Worm (Caenorhabditis elegans) whole organism, L3 larva: ENCODE results near the gene nhr-255.
A peak's percentile ranks its signal among the peaks of the same experiment; 100 is the strongest.

Experiments used
- R02D3.7 ChIP-seq: fragments of 150-350 bp; optimal IDR thresholded peaks from 2 replicates; lab custom pipeline; 2014; ENCODE audit warnings: missing biosample characterization, missing genetic modification characterization
- ZK546.5 ChIP-seq: sonication (generic microtip); optimal IDR thresholded peaks from 2 replicates; lab custom pipeline; 2017; ENCODE audit warnings: missing biosample characterization, missing genetic modification characterization
- aly-2 ChIP-seq: fragments of 150-350 bp; optimal IDR thresholded peaks from 2 replicates; lab custom pipeline; 2014; ENCODE audit warnings: missing biosample characterization, missing genetic modification characterization
- ama-1 ChIP-seq: fragments of 150-350 bp; optimal IDR thresholded peaks from 2 replicates; lab custom pipeline; 2018
- ceh-16 ChIP-seq: sonication (generic microtip); optimal IDR thresholded peaks from 2 replicates; lab custom pipeline; 2017; ENCODE audit warnings: missing biosample characterization, missing genetic modification characterization
- ceh-28 ChIP-seq: fragments of 150-350 bp; optimal IDR thresholded peaks from 2 replicates; lab custom pipeline; 2014; ENCODE audit warnings: missing biosample characterization, missing genetic modification reagents, missing genetic modification characterization
- ceh-82 ChIP-seq: fragments of 150-350 bp; optimal IDR thresholded peaks from 2 replicates; lab custom pipeline; 2014; ENCODE audit warnings: missing biosample characterization, missing genetic modification characterization
- ceh-9 ChIP-seq: sonication (generic microtip); optimal IDR thresholded peaks from 2 replicates; lab custom pipeline; 2018; ENCODE audit warnings: missing biosample characterization, missing genetic modification characterization
- daf-12 ChIP-seq: fragments of 150-350 bp; optimal IDR thresholded peaks from 2 replicates; lab custom pipeline; 2014; ENCODE audit warnings: missing biosample characterization, missing genetic modification reagents, missing genetic modification characterization
- egl-27 ChIP-seq: sonication (generic microtip); optimal IDR thresholded peaks from 4 replicates; lab custom pipeline; 2017; ENCODE audit warnings: missing biosample characterization, missing genetic modification reagents, missing genetic modification characterization
- egl-5 ChIP-seq: fragments of 150-350 bp; optimal IDR thresholded peaks from 2 replicates; lab custom pipeline; 2017; ENCODE audit warnings: missing biosample characterization, missing genetic modification reagents, missing genetic modification characterization, inconsistent platforms
- elt-1 ChIP-seq: fragments of 150-350 bp; optimal IDR thresholded peaks from 2 replicates; lab custom pipeline; 2014; ENCODE audit warnings: missing biosample characterization, missing genetic modification characterization
- elt-2 ChIP-seq: sonication (generic microtip); optimal IDR thresholded peaks from 2 replicates; lab custom pipeline; 2016; ENCODE audit warnings: missing genetic modification reagents, mild to moderate bottlenecking, missing genetic modification characterization, missing compliant biosample characterization
- elt-3 ChIP-seq, 3 experiments: fragments of 150-350 bp in 1 of 3; sonication (generic microtip) in 2 of 3; optimal IDR thresholded peaks; 2 replicates in 2 of 3; 4 replicates in 1 of 3; lab custom pipeline; 2014 to 2017; ENCODE audit warnings: missing biosample characterization in 3 of 3, missing genetic modification characterization in 3 of 3
- eor-1 ChIP-seq, 2 experiments: fragments of 150-350 bp; optimal IDR thresholded peaks; 2 replicates each; lab custom pipeline; 2014 to 2018; ENCODE audit warnings: missing biosample characterization in 2 of 2, missing genetic modification characterization in 2 of 2
- fkh-10 ChIP-seq: sonication (generic microtip); optimal IDR thresholded peaks from 2 replicates; lab custom pipeline; 2017; ENCODE audit warnings: missing biosample characterization, missing genetic modification reagents, missing genetic modification characterization
- fkh-2 ChIP-seq: fragments of 150-350 bp; optimal IDR thresholded peaks from 2 replicates; lab custom pipeline; 2014; ENCODE audit warnings: missing biosample characterization, missing genetic modification reagents, missing genetic modification characterization
- fos-1 ChIP-seq: fragments of 150-350 bp; optimal IDR thresholded peaks from 2 replicates; lab custom pipeline; 2014; ENCODE audit warnings: missing biosample characterization, missing genetic modification characterization
- hmg-11 ChIP-seq: sonication (generic microtip); optimal IDR thresholded peaks from 2 replicates; lab custom pipeline; 2016; ENCODE audit warnings: missing genetic modification characterization, missing compliant biosample characterization
- jun-1 ChIP-seq: fragments of 150-350 bp; optimal IDR thresholded peaks from 2 replicates; lab custom pipeline; 2014; ENCODE audit warnings: missing biosample characterization, missing genetic modification reagents, missing genetic modification characterization
- lin-15B ChIP-seq: fragments of 150-350 bp; optimal IDR thresholded peaks from 2 replicates; lab custom pipeline; 2014; ENCODE audit warnings: missing biosample characterization, missing genetic modification characterization
- lin-39 ChIP-seq: fragments of 150-350 bp; optimal IDR thresholded peaks from 2 replicates; lab custom pipeline; 2018; ENCODE audit warnings: missing biosample characterization, missing genetic modification reagents, missing genetic modification characterization
- lsy-12 ChIP-seq: sonication (generic microtip); optimal IDR thresholded peaks from 2 replicates; lab custom pipeline; 2016; ENCODE audit warnings: mild to moderate bottlenecking, missing genetic modification characterization, missing compliant biosample characterization
- mdl-1 ChIP-seq: fragments of 150-350 bp; optimal IDR thresholded peaks from 2 replicates; lab custom pipeline; 2014; ENCODE audit warnings: missing biosample characterization, missing genetic modification characterization
- mml-1 ChIP-seq: fragments of 150-350 bp; sonication (generic microtip); optimal IDR thresholded peaks from 3 replicates; lab custom pipeline; 2014; ENCODE audit warnings: missing biosample characterization, missing genetic modification characterization
- nfya-1 ChIP-seq: sonication (generic microtip); optimal IDR thresholded peaks from 2 replicates; lab custom pipeline; 2017; ENCODE audit warnings: missing genetic modification characterization, mild to moderate bottlenecking, missing compliant biosample characterization, antibody characterized with exemption, moderate library complexity; ENCODE audit not compliant: insufficient read depth
- nhr-11 ChIP-seq: fragments of 150-350 bp; optimal IDR thresholded peaks from 2 replicates; lab custom pipeline; 2014; ENCODE audit warnings: missing biosample characterization, missing genetic modification characterization
- nhr-12 ChIP-seq: fragments of 150-350 bp; optimal IDR thresholded peaks from 2 replicates; lab custom pipeline; 2014; ENCODE audit warnings: missing biosample characterization, missing genetic modification characterization
- nhr-23 ChIP-seq: fragments of 150-350 bp; optimal IDR thresholded peaks from 2 replicates; lab custom pipeline; 2014; ENCODE audit warnings: missing biosample characterization, missing genetic modification reagents, missing genetic modification characterization
- nhr-237 ChIP-seq: fragments of 150-350 bp; optimal IDR thresholded peaks from 2 replicates; lab custom pipeline; 2014; ENCODE audit warnings: missing biosample characterization, missing genetic modification characterization
- nhr-25 ChIP-seq: sonication (generic microtip); optimal IDR thresholded peaks from 2 replicates; lab custom pipeline; 2017; ENCODE audit warnings: missing biosample characterization, missing genetic modification characterization
- nhr-28 ChIP-seq: fragments of 150-350 bp; optimal IDR thresholded peaks from 2 replicates; lab custom pipeline; 2014; ENCODE audit warnings: missing biosample characterization, missing genetic modification characterization
- nhr-43 ChIP-seq: sonication (generic microtip); optimal IDR thresholded peaks from 2 replicates; lab custom pipeline; 2016; ENCODE audit warnings: mild to moderate bottlenecking, missing genetic modification characterization, missing compliant biosample characterization; ENCODE audit not compliant: poor library complexity, severe bottlenecking
- nhr-67 ChIP-seq: fragments of 150-350 bp; optimal IDR thresholded peaks from 2 replicates; lab custom pipeline; 2014; ENCODE audit warnings: missing biosample characterization, missing genetic modification characterization
- nhr-76 ChIP-seq: fragments of 150-350 bp; sonication (generic microtip); optimal IDR thresholded peaks from 5 replicates; lab custom pipeline; 2014; ENCODE audit warnings: missing biosample characterization, missing genetic modification characterization
- nhr-77 ChIP-seq: fragments of 150-350 bp; optimal IDR thresholded peaks from 2 replicates; lab custom pipeline; 2014; ENCODE audit warnings: missing biosample characterization, missing genetic modification characterization
- pha-4 ChIP-seq: fragments of 150-350 bp; optimal IDR thresholded peaks from 2 replicates; lab custom pipeline; 2014; ENCODE audit warnings: missing biosample characterization, missing genetic modification reagents, missing genetic modification characterization
- pqm-1 ChIP-seq: fragments of 150-350 bp; optimal IDR thresholded peaks from 2 replicates; lab custom pipeline; 2017; ENCODE audit warnings: missing biosample characterization, missing genetic modification characterization, inconsistent platforms
- sea-2 ChIP-seq: fragments of 150-350 bp; sonication (generic microtip); optimal IDR thresholded peaks from 4 replicates; lab custom pipeline; 2014; ENCODE audit warnings: missing biosample characterization, missing genetic modification reagents, missing genetic modification characterization
- skn-1 ChIP-seq: fragments of 150-350 bp; optimal IDR thresholded peaks from 2 replicates; lab custom pipeline; 2014; ENCODE audit warnings: missing biosample characterization, missing genetic modification characterization
- snpc-4 ChIP-seq: fragments of 150-350 bp; optimal IDR thresholded peaks from 2 replicates; lab custom pipeline; 2014; ENCODE audit warnings: missing biosample characterization, missing genetic modification characterization
- tbx-2 ChIP-seq: sonication (generic microtip); optimal IDR thresholded peaks from 2 replicates; lab custom pipeline; 2016; ENCODE audit warnings: mild to moderate bottlenecking, missing genetic modification characterization, missing compliant biosample characterization
- unc-39 ChIP-seq: sonication (generic microtip); optimal IDR thresholded peaks from 4 replicates; lab custom pipeline; 2017; ENCODE audit warnings: missing biosample characterization, missing genetic modification characterization
- unc-62 ChIP-seq: fragments of 150-350 bp; sonication (generic microtip); optimal IDR thresholded peaks from 4 replicates; lab custom pipeline; 2014; ENCODE audit warnings: missing biosample characterization, missing genetic modification reagents, missing genetic modification characterization
- zag-1 ChIP-seq: fragments of 150-350 bp; optimal IDR thresholded peaks from 2 replicates; lab custom pipeline; 2014; ENCODE audit warnings: missing biosample characterization, missing genetic modification characterization
- ztf-11 ChIP-seq: fragments of 150-350 bp; optimal IDR thresholded peaks from 2 replicates; lab custom pipeline; 2014; ENCODE audit warnings: missing biosample characterization, missing genetic modification characterization
- ztf-4 ChIP-seq: fragments of 150-350 bp; optimal IDR thresholded peaks from 2 replicates; lab custom pipeline; 2014; ENCODE audit warnings: missing biosample characterization, missing genetic modification characterization

Gene nhr-255

DNA sequence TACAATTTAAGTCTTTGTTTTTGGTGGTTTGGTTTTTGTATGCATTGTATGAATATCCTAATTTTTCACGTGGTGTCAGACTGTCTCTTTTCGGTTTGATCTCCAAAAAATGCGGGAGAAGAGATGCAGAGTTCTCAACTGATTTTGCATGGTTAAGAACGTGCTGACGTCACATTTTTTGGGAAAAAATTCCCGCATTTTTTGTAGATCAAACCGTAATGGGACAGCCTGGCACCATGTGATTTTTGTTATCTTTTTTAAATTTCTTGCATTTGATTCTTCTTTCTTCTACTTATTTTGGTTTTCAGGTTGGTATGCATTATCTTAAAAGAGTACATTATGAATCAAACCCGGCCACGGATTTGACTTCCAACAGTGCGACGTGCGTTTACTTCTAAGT lies 21.1 kb upstream of the nhr-255 start, which contains the start of gene ZK662.5:
ZK662.5 (plus strand) TSS at position 301 of the 400 bp plus-strand sequence.
- no peak for TF ChIP-seq elt-1 (tag; lab: Kevin White, UChicago)
- TF ChIP-seq nhr-28 (tag; lab: Kevin White, UChicago), result no peak
- TF ChIP-seq elt-3 (tag; optimal IDR thresholded peaks at IDR 0.05; lab: Kevin White, UChicago), result no peak
- no peak for TF ChIP-seq nhr-77 (tag; lab: Kevin White, UChicago)
- no peak for TF ChIP-seq nhr-11 (tag; lab: Kevin White, UChicago)

ce11 chrX:15724994-15725393 lies 17.4 kb upstream of the nhr-255 start:
- TF ChIP-seq unc-62 (GFP tag; lab: Kevin White, UChicago) (no peak), elt-1 (tag; lab: Kevin White, UChicago) (no peak), nhr-237 (tag; lab: Kevin White, UChicago) (no peak), snpc-4 (tag; lab: Kevin White, UChicago) (peak; percentile 74), lin-39 (tag; lab: Kevin White, UChicago) (no peak), ztf-4 (tag; lab: Kevin White, UChicago) (no peak), tbx-2 (tag; lab: Kevin White, UChicago) (no peak), nhr-43 (tag; lab: Kevin White, UChicago) (no peak), nhr-67 (tag; lab: Kevin White, UChicago) (no peak), lin-15B (tag; lab: Kevin White, UChicago) (peak; percentile 98), lsy-12 (tag; lab: Kevin White, UChicago) (no peak), fkh-2 (tag; lab: Kevin White, UChicago) (no peak), fos-1 (tag; lab: Kevin White, UChicago) (no peak), nhr-77 (tag; lab: Kevin White, UChicago) (no peak), aly-2 (tag; lab: Kevin White, UChicago) (no peak), ceh-28 (tag; lab: Kevin White, UChicago) (no peak), ceh-9 (tag; lab: Kevin White, UChicago) (no peak), daf-12 (tag; lab: Kevin White, UChicago) (no peak), egl-5 (tag; lab: Kevin White, UChicago) (no peak), ama-1 (lab: Kevin White, UChicago) (no peak), elt-3 (tag; optimal IDR thresholded peaks at IDR 0.05; lab: Kevin White, UChicago) (no peak), fkh-10 (GFP tag; lab: Kevin White, UChicago) (no peak), pha-4 (tag; lab: Kevin White, UChicago) (peak; percentile 78), ceh-16 (tag; lab: Kevin White, UChicago) (no peak), mml-1 (tag; lab: Kevin White, UChicago) (no peak), nhr-12 (tag; lab: Kevin White, UChicago) (no peak), nhr-76 (no peak), ceh-82 (tag; lab: Kevin White, UChicago) (no peak), R02D3.7 (tag; lab: Kevin White, UChicago) (no peak), hmg-11 (tag; lab: Kevin White, UChicago) (peak; percentile 46), elt-2 (tag; lab: Kevin White, UChicago) (peak; percentile 24), unc-39 (no peak), nhr-28 (tag; lab: Kevin White, UChicago) (no peak), ztf-11 (tag; lab: Kevin White, UChicago) (no peak), pqm-1 (tag; lab: Kevin White, UChicago) (no peak), sea-2 (GFP tag; lab: Kevin White, UChicago) (peak; percentile 62), skn-1 (peak; percentile 27), mdl-1 (tag; lab: Kevin White, UChicago) (no peak), nhr-25 (tag; lab: Kevin White, UChicago) (peak; percentile 68), nfya-1 (tag; lab: Kevin White, UChicago) (no peak), jun-1 (no peak), egl-27 (tag; lab: Kevin White, UChicago) (no peak), zag-1 (tag; lab: Kevin White, UChicago) (no peak), eor-1 (tag; optimal IDR thresholded peaks at IDR 0.05; lab: Kevin White, UChicago) (no peak), ZK546.5 (tag; lab: Kevin White, UChicago) (no peak), nhr-23 (tag; lab: Kevin White, UChicago) (peak; percentile 48), nhr-11 (tag; lab: Kevin White, UChicago) (no peak)
